Worm (Caenorhabditis elegans) whole organism, L4 larva: ENCODE measurements around the gene Y62E10A.19.

Experiments used
- D1046.2 ChIP-seq: fragments of 200-800 bp; sonication (Bioruptor generic); IDR thresholded peaks from 2 replicates; pipeline ENCODE4 v1.3.6; 2022; ENCODE audit warnings: missing genetic modification characterization, missing compliant biosample characterization
- F10B5.3 ChIP-seq: sonication (generic microtip); optimal IDR thresholded peaks from 2 replicates; lab custom pipeline; 2016; ENCODE audit warnings: mild to moderate bottlenecking, missing genetic modification characterization, missing compliant biosample characterization
- F37D6.2 ChIP-seq: sonication (generic microtip); optimal IDR thresholded peaks from 2 replicates; lab custom pipeline; 2016; ENCODE audit warnings: mild to moderate bottlenecking, missing genetic modification characterization, missing compliant biosample characterization
- F49E8.2 ChIP-seq: sonication (generic microtip); optimal IDR thresholded peaks from 2 replicates; lab custom pipeline; 2016; ENCODE audit warnings: missing compliant biosample characterization, mild to moderate bottlenecking, missing genetic modification characterization, borderline replicate concordance
- R02D3.7 ChIP-seq: fragments of 150-350 bp; sonication (generic microtip); optimal IDR thresholded peaks from 3 replicates; lab custom pipeline; 2014; ENCODE audit warnings: missing biosample characterization, missing genetic modification characterization
- T20F7.1 ChIP-seq: fragments of 200-800 bp; sonication (Bioruptor generic); optimal IDR thresholded peaks from 2 replicates; lab custom pipeline; 2018; ENCODE audit warnings: mild to moderate bottlenecking, missing genetic modification characterization, missing compliant biosample characterization
- T26A8.4 ChIP-seq: fragments of 200-800 bp; sonication (Bioruptor generic); IDR thresholded peaks from 2 replicates; pipeline ENCODE4 v1.3.6; 2022; ENCODE audit warnings: missing genetic modification characterization, missing compliant biosample characterization
- ZK546.5 ChIP-seq, 2 experiments: sonication (generic microtip); optimal IDR thresholded peaks; 2 replicates each; lab custom pipeline; 2017; ENCODE audit warnings: missing biosample characterization in 2 of 2, missing genetic modification characterization in 2 of 2
- ama-1 ChIP-seq: fragments of 150-350 bp; optimal IDR thresholded peaks from 2 replicates; lab custom pipeline; 2014; ENCODE audit warnings: inconsistent platforms, mixed read lengths
- ceh-82 ChIP-seq: sonication (generic microtip); optimal IDR thresholded peaks from 2 replicates; lab custom pipeline; 2017; ENCODE audit warnings: missing biosample characterization, missing genetic modification characterization
- ces-1 ChIP-seq: fragments of 150-350 bp; sonication (generic microtip); optimal IDR thresholded peaks from 4 replicates; lab custom pipeline; 2014; ENCODE audit warnings: missing biosample characterization, missing genetic modification reagents, missing genetic modification characterization
- cey-2 ChIP-seq: sonication (generic microtip); optimal IDR thresholded peaks from 3 replicates; lab custom pipeline; 2017; ENCODE audit warnings: missing genetic modification characterization, mild to moderate bottlenecking, missing compliant biosample characterization, antibody characterized with exemption, borderline replicate concordance; ENCODE audit not compliant: insufficient read depth
- ctbp-1 ChIP-seq: fragments of 200-800 bp; sonication (Bioruptor generic); IDR thresholded peaks from 2 replicates; pipeline ENCODE4 v1.3.6; 2022; ENCODE audit warnings: missing genetic modification reagents, missing genetic modification characterization, missing compliant biosample characterization
- daf-12 ChIP-seq: fragments of 150-350 bp; optimal IDR thresholded peaks from 2 replicates; lab custom pipeline; 2014; ENCODE audit warnings: missing biosample characterization, missing genetic modification reagents, missing genetic modification characterization
- daf-8 ChIP-seq: fragments of 200-800 bp; sonication (Bioruptor generic); IDR thresholded peaks from 2 replicates; pipeline ENCODE4 v1.3.6; 2022; ENCODE audit warnings: missing genetic modification characterization, missing compliant biosample characterization
- dmd-6 ChIP-seq: fragments of 200-800 bp; sonication (Bioruptor generic); IDR thresholded peaks from 2 replicates; pipeline ENCODE4 v1.3.6; 2022; ENCODE audit warnings: missing genetic modification reagents, missing genetic modification characterization, missing compliant biosample characterization
- dmd-9 ChIP-seq: fragments of 200-800 bp; sonication (Bioruptor generic); IDR thresholded peaks from 2 replicates; pipeline ENCODE4 v1.3.6; 2022; ENCODE audit warnings: missing genetic modification reagents, missing genetic modification characterization, missing compliant biosample characterization
- egl-27 ChIP-seq: sonication (generic microtip); optimal IDR thresholded peaks from 3 replicates; lab custom pipeline; 2017; ENCODE audit warnings: missing biosample characterization, missing genetic modification reagents, missing genetic modification characterization
- fkh-10 ChIP-seq: fragments of 150-350 bp; optimal IDR thresholded peaks from 2 replicates; lab custom pipeline; 2014; ENCODE audit warnings: missing biosample characterization, missing genetic modification reagents, missing genetic modification characterization
- hif-1 ChIP-seq, 2 experiments: sonication (generic microtip); optimal IDR thresholded peaks; 2 replicates each; lab custom pipeline; 2016 to 2017; ENCODE audit warnings: missing compliant biosample characterization in 2 of 2, missing genetic modification characterization in 2 of 2, missing genetic modification reagents in 2 of 2, missing genotype in 2 of 2, mild to moderate bottlenecking in 1 of 2
- hlh-11 ChIP-seq: fragments of 200-800 bp; sonication (Bioruptor generic); optimal IDR thresholded peaks from 2 replicates; lab custom pipeline; 2018; ENCODE audit warnings: mild to moderate bottlenecking, missing genetic modification characterization, missing compliant biosample characterization
- hmg-1.1 ChIP-seq: fragments of 200-800 bp; sonication (Bioruptor generic); IDR thresholded peaks from 2 replicates; pipeline ENCODE4 v1.3.6; 2022; ENCODE audit warnings: missing genetic modification reagents, missing genetic modification characterization, missing compliant biosample characterization
- lim-7 ChIP-seq: fragments of 200-800 bp; sonication (Bioruptor generic); IDR thresholded peaks from 2 replicates; pipeline ENCODE4 v1.3.6; 2022; ENCODE audit warnings: missing genetic modification characterization, missing compliant biosample characterization
- lin-13 ChIP-seq: fragments of 150-350 bp; optimal IDR thresholded peaks from 2 replicates; lab custom pipeline; 2014; ENCODE audit warnings: missing biosample characterization, missing genetic modification reagents, missing genetic modification characterization
- lin-15B ChIP-seq: fragments of 150-350 bp; sonication (generic microtip); optimal IDR thresholded peaks from 3 replicates; lab custom pipeline; 2014; ENCODE audit warnings: missing biosample characterization, missing genetic modification characterization
- lin-29 ChIP-seq: fragments of 200-800 bp; sonication (Bioruptor generic); IDR thresholded peaks from 2 replicates; pipeline ENCODE4 v1.3.6; 2022; ENCODE audit warnings: missing genetic modification reagents, missing genetic modification characterization, missing compliant biosample characterization
- lin-39 ChIP-seq: fragments of 150-350 bp; optimal IDR thresholded peaks from 2 replicates; lab custom pipeline; 2014; ENCODE audit warnings: missing biosample characterization, missing genetic modification reagents, missing genetic modification characterization
- lsy-2 ChIP-seq, 2 experiments: fragments of 150-350 bp in 1 of 2; sonication (generic microtip) in 1 of 2; optimal IDR thresholded peaks; 2 replicates each; lab custom pipeline; 2014 to 2017; ENCODE audit warnings: missing biosample characterization in 2 of 2, missing genetic modification characterization in 2 of 2
- madf-5 ChIP-seq, 2 experiments: fragments of 200-800 bp; sonication (Bioruptor generic); IDR thresholded peaks; 2 replicates each; pipeline ENCODE4 v1.3.6; 2022; ENCODE audit warnings: missing compliant biosample characterization in 2 of 2, missing genetic modification characterization in 2 of 2
- mdt-29 ChIP-seq: fragments of 200-800 bp; sonication (Bioruptor generic); IDR thresholded peaks from 2 replicates; pipeline ENCODE4 v1.3.6; 2022; ENCODE audit warnings: missing genetic modification reagents, missing genetic modification characterization, missing compliant biosample characterization
- mep-1 ChIP-seq: fragments of 150-350 bp; sonication (generic microtip); optimal IDR thresholded peaks from 3 replicates; lab custom pipeline; 2014; ENCODE audit warnings: missing biosample characterization, missing genetic modification characterization
- mes-2 ChIP-seq: sonication (generic microtip); optimal IDR thresholded peaks from 2 replicates; lab custom pipeline; 2016; ENCODE audit warnings: missing genotype, mild to moderate bottlenecking, missing genetic modification characterization, missing compliant biosample characterization; ENCODE audit not compliant: poor library complexity, severe bottlenecking
- mxl-3 ChIP-seq: fragments of 200-800 bp; sonication (Bioruptor generic); optimal IDR thresholded peaks from 2 replicates; lab custom pipeline; 2018; ENCODE audit warnings: mild to moderate bottlenecking, missing genetic modification characterization, missing compliant biosample characterization
- nhr-11 ChIP-seq: fragments of 150-350 bp; optimal IDR thresholded peaks from 2 replicates; lab custom pipeline; 2014; ENCODE audit warnings: missing biosample characterization, missing genetic modification characterization
- nhr-111 ChIP-seq: fragments of 200-800 bp; sonication (Bioruptor generic); optimal IDR thresholded peaks from 2 replicates; lab custom pipeline; 2018; ENCODE audit warnings: mild to moderate bottlenecking, missing genetic modification characterization, missing compliant biosample characterization
- nhr-25 ChIP-seq: sonication (generic microtip); optimal IDR thresholded peaks from 2 replicates; lab custom pipeline; 2017; ENCODE audit warnings: missing genetic modification characterization, mild to moderate bottlenecking, missing compliant biosample characterization, antibody characterized with exemption, moderate library complexity, borderline replicate concordance; ENCODE audit not compliant: insufficient read depth
- nhr-77 ChIP-seq: fragments of 150-350 bp; optimal IDR thresholded peaks from 2 replicates; lab custom pipeline; 2014; ENCODE audit warnings: missing biosample characterization, missing genetic modification characterization
- pha-4 ChIP-seq, 2 experiments: fragments of 150-350 bp in 1 of 2; fragments of 200-800 bp in 1 of 2; sonication (Bioruptor generic) in 1 of 2; IDR thresholded peaks in 1 of 2; optimal IDR thresholded peaks in 1 of 2; 2 replicates each; pipeline versions ENCODE4 v1.3.6 to Lab custom; 2014 to 2022; ENCODE audit warnings: missing genetic modification characterization in 2 of 2, missing genetic modification reagents in 2 of 2, missing biosample characterization in 1 of 2, missing compliant biosample characterization in 1 of 2
- pqm-1 ChIP-seq: sonication (generic microtip); optimal IDR thresholded peaks from 2 replicates; lab custom pipeline; 2017; ENCODE audit warnings: missing biosample characterization, missing genetic modification characterization
- rbr-2 ChIP-seq: sonication (generic microtip); optimal IDR thresholded peaks from 2 replicates; lab custom pipeline; 2016; ENCODE audit warnings: missing genotype, missing genetic modification characterization, missing compliant biosample characterization
- sdz-12 ChIP-seq: fragments of 200-800 bp; sonication (Bioruptor generic); optimal IDR thresholded peaks from 2 replicates; lab custom pipeline; 2018; ENCODE audit warnings: mild to moderate bottlenecking, missing genetic modification characterization, missing compliant biosample characterization
- snpc-1.2 ChIP-seq: fragments of 200-800 bp; sonication (Bioruptor generic); IDR thresholded peaks from 2 replicates; pipeline ENCODE4 v1.3.6; 2022; ENCODE audit warnings: missing genetic modification reagents, missing genetic modification characterization, missing compliant biosample characterization
- snpc-4 ChIP-seq: fragments of 150-350 bp; optimal IDR thresholded peaks from 2 replicates; lab custom pipeline; 2014; ENCODE audit warnings: missing biosample characterization, missing genetic modification characterization
- unc-39 ChIP-seq: sonication (generic microtip); optimal IDR thresholded peaks from 2 replicates; lab custom pipeline; 2017; ENCODE audit warnings: missing biosample characterization, missing genetic modification characterization
- unc-62 ChIP-seq, 3 experiments: fragments of 150-350 bp in 1 of 3; sonication (generic microtip); optimal IDR thresholded peaks in 2 of 3; peaks in 1 of 3; 1 replicate in 1 of 3; 2 replicates in 2 of 3; lab custom pipeline; 2014 to 2017; ENCODE audit warnings: missing biosample characterization in 3 of 3, missing genetic modification characterization in 3 of 3, missing genetic modification reagents in 3 of 3, missing genotype in 1 of 3
- vab-7 ChIP-seq: fragments of 200-800 bp; sonication (Bioruptor generic); IDR thresholded peaks from 2 replicates; pipeline ENCODE4 v1.3.6; 2022; ENCODE audit warnings: missing genetic modification reagents, missing genetic modification characterization, missing compliant biosample characterization
- zfp-2 ChIP-seq: sonication (generic microtip); optimal IDR thresholded peaks from 2 replicates; lab custom pipeline; 2016; ENCODE audit warnings: mild to moderate bottlenecking, missing genetic modification characterization, missing compliant biosample characterization

Gene Y62E10A.19

ce11 chrIV:13389237-13389636 lies 18.9 kb downstream of the Y62E10A.19 start (continued):
- TF ChIP-seq dmd-9 (GFP tag; lab: Robert Waterston, UW) (no peak), unc-39 (tag; lab: Kevin White, UChicago) (no peak), mxl-3 (GFP tag; lab: Kevin White, UChicago) (no peak), ZK546.5 (tag; optimal IDR thresholded peaks at IDR 0.05; lab: Kevin White, UChicago) (no peak), rbr-2 (tag; lab: Kevin White, UChicago) (no peak), ama-1 (lab: Kevin White, UChicago) (no peak), fkh-10 (GFP tag; lab: Kevin White, UChicago) (no peak), zfp-2 (no peak), nhr-77 (no peak), mdt-29 (GFP tag; lab: Robert Waterston, UW) (no peak), sdz-12 (GFP tag; lab: Kevin White, UChicago) (no peak), ces-1 (GFP tag; lab: Kevin White, UChicago) (no peak), egl-27 (no peak), lin-29 (GFP tag; lab: Robert Waterston, UW) (no peak), mes-2 (tag; lab: Kevin White, UChicago) (no peak), hif-1 (tag; optimal IDR thresholded peaks at IDR 0.05; lab: Kevin White, UChicago) (no peak), F37D6.2 (tag; lab: Kevin White, UChicago) (no peak), madf-5 (GFP tag; IDR thresholded peaks at IDR 0.05; lab: Robert Waterston, UW) (no peak), F10B5.3 (tag; lab: Kevin White, UChicago) (no peak), nhr-111 (GFP tag; lab: Kevin White, UChicago) (peak; percentile 43), T26A8.4 (GFP tag; lab: Robert Waterston, UW) (no peak), cey-2 (tag; lab: Kevin White, UChicago) (no peak), mep-1 (no peak), daf-8 (GFP tag; lab: Robert Waterston, UW) (no peak), daf-12 (tag; lab: Kevin White, UChicago) (no peak), lim-7 (GFP tag; lab: Robert Waterston, UW) (no peak), hmg-1.1 (GFP tag; lab: Robert Waterston, UW) (no peak), snpc-1.2 (0 out of 2 replicates have a peak, but pooled peaks have one; percentile 11), pha-4 (GFP tag; IDR thresholded peaks at IDR 0.05; lab: Robert Waterston, UW) (no peak), pha-4 (tag; optimal IDR thresholded peaks at IDR 0.05; lab: Kevin White, UChicago) (no peak), hlh-11 (no peak), lsy-2 (tag; optimal IDR thresholded peaks at IDR 0.05; lab: Kevin White, UChicago) (no peak), lin-13 (GFP tag; lab: Kevin White, UChicago) (no peak)
- TF ChIP-seq, all 104 proteins: peak for 9

DNA sequence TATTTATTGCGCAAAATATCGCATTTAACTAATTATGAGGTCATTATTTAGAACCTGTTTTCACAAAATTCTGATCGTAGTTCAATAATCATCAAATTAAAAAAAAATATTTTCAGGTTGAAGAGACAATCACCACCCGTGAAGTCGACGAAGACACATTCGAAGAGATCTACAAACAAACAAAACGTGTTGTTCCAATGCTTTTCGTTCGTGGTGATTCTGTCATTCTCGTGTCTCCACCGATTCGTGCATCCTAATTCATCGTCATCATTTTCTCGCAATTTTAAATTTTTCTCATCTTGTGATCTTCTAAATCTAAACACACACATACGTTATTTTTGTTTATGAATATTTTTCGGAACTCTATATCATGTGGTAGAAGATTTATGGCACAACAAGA lies 19.3 kb downstream of the Y62E10A.19 start:
- no peak for TF ChIP-seq nhr-11
- TF ChIP-seq hmg-1.1 (GFP tag; lab: Robert Waterston, UW) = 0 out of 2 replicates have a peak, but pooled peaks have one; percentile 25
- TF ChIP-seq pha-4 (GFP tag; IDR thresholded peaks at IDR 0.05; lab: Robert Waterston, UW) = peak; percentile 42; the same call in 1 of the 2 replicates
- no peak for TF ChIP-seq pha-4 (tag; optimal IDR thresholded peaks at IDR 0.05; lab: Kevin White, UChicago)
- no peak for TF ChIP-seq ceh-82 (tag; lab: Kevin White, UChicago)
- TF ChIP-seq unc-62 (GFP tag; optimal IDR thresholded peaks at IDR 0.05 in 1 of 2; lab: Kevin White, UChicago) = peak in 1 of 2 experiments; percentile 81
- TF ChIP-seq unc-62 (tag; optimal IDR thresholded peaks at IDR 0.05; lab: Kevin White, UChicago) = no peak
- TF ChIP-seq vab-7 = no peak
- no peak for TF ChIP-seq lin-39 (tag; lab: Kevin White, UChicago)
- no peak for TF ChIP-seq lin-15B (tag; lab: Kevin White, UChicago)
- peak; percentile 30; the same call in 1 of the 2 replicates for TF ChIP-seq dmd-6
- TF ChIP-seq F37D6.2 (tag; lab: Kevin White, UChicago) = no peak
- no peak for TF ChIP-seq D1046.2
- TF ChIP-seq lin-13 (GFP tag; lab: Kevin White, UChicago) = peak; percentile 41
- TF ChIP-seq ZK546.5 (tag; optimal IDR thresholded peaks at IDR 0.05; lab: Kevin White, UChicago) = no peak
- no peak for TF ChIP-seq pqm-1 (tag; lab: Kevin White, UChicago)
- peak; percentile 29 for TF ChIP-seq sdz-12 (GFP tag; lab: Kevin White, UChicago)
- TF ChIP-seq T20F7.1 (GFP tag; lab: Kevin White, UChicago) = peak; percentile 43
- no peak for TF ChIP-seq snpc-4 (tag; lab: Kevin White, UChicago)
- TF ChIP-seq ctbp-1 (GFP tag; lab: Robert Waterston, UW) = peak; percentile 50; the same call in 1 of the 2 replicates
- no peak for TF ChIP-seq F10B5.3 (tag; lab: Kevin White, UChicago)
- TF ChIP-seq egl-27 = no peak
- no peak for TF ChIP-seq F49E8.2 (tag; lab: Kevin White, UChicago)
- peak; percentile 33 for TF ChIP-seq R02D3.7 (tag; lab: Kevin White, UChicago)
- no peak for TF ChIP-seq daf-8 (GFP tag; lab: Robert Waterston, UW)
- no peak for TF ChIP-seq nhr-25 (tag; lab: Kevin White, UChicago)
